Fruit fly (Drosophila melanogaster) whole organism, embryonic: Measurements from ENCODE around the gene Hsp83.
A peak's percentile ranks its signal among the peaks of the same experiment; 100 is the strongest.

Experiments
- Asciz ChIP-seq: fragments of 200-800 bp; sonication (Bioruptor generic); optimal IDR thresholded peaks from 2 replicates; lab custom pipeline; 2017; ENCODE audit warnings: missing biosample characterization, mild to moderate bottlenecking, missing genetic modification characterization, missing genetic modification reagents
- Bteb2 ChIP-seq: fragments of 200-800 bp; sonication (Bioruptor generic); optimal IDR thresholded peaks from 2 replicates; lab custom pipeline; 2016; ENCODE audit warnings: missing biosample characterization, missing genetic modification characterization
- CG13123 ChIP-seq: fragments of 200-800 bp; sonication (Bioruptor generic); optimal IDR thresholded peaks from 2 replicates; lab custom pipeline; 2016; ENCODE audit warnings: missing biosample characterization, missing genetic modification characterization
- CG13296 ChIP-seq: fragments of 200-800 bp; sonication (Bioruptor generic); optimal IDR thresholded peaks from 3 replicates; lab custom pipeline; 2018; ENCODE audit warnings: missing biosample characterization, mild to moderate bottlenecking, missing genetic modification characterization
- CG18011 ChIP-seq: fragments of 200-800 bp; sonication (Bioruptor generic); optimal IDR thresholded peaks from 2 replicates; lab custom pipeline; 2017; ENCODE audit warnings: missing biosample characterization, missing genetic modification characterization, mild to moderate bottlenecking, moderate library complexity, missing genotype
- CG18599 ChIP-seq: fragments of 200-800 bp; sonication (Bioruptor generic); optimal IDR thresholded peaks from 3 replicates; lab custom pipeline; 2017; ENCODE audit warnings: missing biosample characterization, missing genetic modification characterization, mild to moderate bottlenecking, moderate library complexity, missing genetic modification reagents
- CG34422 ChIP-seq: fragments of 200-800 bp; sonication (Bioruptor generic); IDR thresholded peaks from 3 replicates; pipeline ENCODE4 v1.3.6; 2022; ENCODE audit warnings: missing biosample characterization, missing genetic modification characterization
- CG42726 ChIP-seq: fragments of 200-800 bp; sonication (Bioruptor generic); IDR thresholded peaks from 2 replicates; pipeline ENCODE4 v1.3.6; 2022; ENCODE audit warnings: missing biosample characterization, missing genetic modification characterization; ENCODE audit not compliant: partially characterized antibody
- CG4404 ChIP-seq: fragments of 200-800 bp; sonication (Bioruptor generic); IDR thresholded peaks from 2 replicates; pipeline ENCODE4 v1.3.6; 2022; ENCODE audit warnings: missing biosample characterization, missing genetic modification characterization
- CG6272 ChIP-seq: fragments of 200-800 bp; sonication (Bioruptor generic); IDR thresholded peaks from 2 replicates; pipeline ENCODE4 v1.3.6; 2022; ENCODE audit warnings: missing biosample characterization, missing genetic modification characterization
- CG7372 ChIP-seq: fragments of 200-800 bp; sonication (Bioruptor generic); IDR thresholded peaks from 2 replicates; pipeline ENCODE4 v1.3.6; 2022; ENCODE audit warnings: missing biosample characterization, missing genetic modification characterization
- CG7963 ChIP-seq: fragments of 200-800 bp; sonication (Bioruptor generic); IDR thresholded peaks from 3 replicates; pipeline ENCODE4 v1.3.6; 2022; ENCODE audit warnings: missing biosample characterization, missing genetic modification characterization; ENCODE audit not compliant: partially characterized antibody
- CG8089 ChIP-seq: fragments of 200-800 bp; sonication (Bioruptor generic); optimal IDR thresholded peaks from 3 replicates; lab custom pipeline; 2016; ENCODE audit warnings: missing biosample characterization, missing genetic modification characterization
- CG8924 ChIP-seq: fragments of 200-800 bp; optimal IDR thresholded peaks from 3 replicates; lab custom pipeline; 2019; ENCODE audit warnings: missing biosample characterization, mild to moderate bottlenecking, missing genetic modification characterization, moderate library complexity
- CTCF ChIP-seq: fragments of 200-800 bp; sonication (Bioruptor generic); optimal IDR thresholded peaks from 2 replicates; lab custom pipeline; 2017; ENCODE audit warnings: missing biosample characterization, mild to moderate bottlenecking, missing genetic modification characterization, moderate library complexity
- Deaf1 ChIP-seq: fragments of 200-800 bp; optimal IDR thresholded peaks from 3 replicates; lab custom pipeline; 2019; ENCODE audit warnings: missing biosample characterization, mild to moderate bottlenecking, missing genetic modification characterization, moderate library complexity
- Fer2 ChIP-seq: fragments of 200-800 bp; sonication (Bioruptor generic); optimal IDR thresholded peaks from 2 replicates; lab custom pipeline; 2018; ENCODE audit warnings: missing biosample characterization, mild to moderate bottlenecking, missing genetic modification characterization, moderate library complexity
- HmgD ChIP-seq: fragments of 200-800 bp; sonication (Bioruptor generic); optimal IDR thresholded peaks from 3 replicates; lab custom pipeline; 2016; ENCODE audit warnings: missing biosample characterization, missing genetic modification characterization
- Hmr ChIP-seq: fragments of 200-800 bp; sonication (Bioruptor generic); optimal IDR thresholded peaks from 3 replicates; lab custom pipeline; 2017; ENCODE audit warnings: mild to moderate bottlenecking, missing biosample characterization, missing genetic modification reagents, missing genetic modification characterization
- Kr ChIP-seq: fragments of 200-800 bp; sonication (Bioruptor generic); optimal IDR thresholded peaks from 2 replicates; lab custom pipeline; 2017; ENCODE audit warnings: missing biosample characterization, mild to moderate bottlenecking, missing genetic modification characterization
- Max ChIP-seq: fragments of 200-800 bp; sonication (Bioruptor generic); optimal IDR thresholded peaks from 2 replicates; lab custom pipeline; 2016; ENCODE audit warnings: missing biosample characterization, mild to moderate bottlenecking, missing genetic modification characterization
- Mrtf ChIP-seq: fragments of 200-800 bp; sonication (Bioruptor generic); IDR thresholded peaks from 3 replicates; pipeline ENCODE4 v1.3.6; 2022; ENCODE audit warnings: missing biosample characterization, missing genetic modification characterization
- Neu2 ChIP-seq: fragments of 200-800 bp; sonication (Bioruptor generic); optimal IDR thresholded peaks from 3 replicates; lab custom pipeline; 2016; ENCODE audit warnings: missing biosample characterization, missing genetic modification characterization, borderline replicate concordance
- Opbp ChIP-seq: fragments of 200-800 bp; sonication (Bioruptor generic); IDR thresholded peaks from 3 replicates; pipeline ENCODE4 v1.3.6; 2022; ENCODE audit warnings: missing biosample characterization, missing genetic modification characterization; ENCODE audit not compliant: partially characterized antibody
- Sox102F ChIP-seq: fragments of 200-800 bp; sonication (Bioruptor generic); optimal IDR thresholded peaks from 2 replicates; lab custom pipeline; 2018; ENCODE audit warnings: missing biosample characterization, mild to moderate bottlenecking, missing genetic modification characterization, moderate library complexity
- Trl ChIP-seq, 3 experiments: fragments of >200 bp in 2 of 3; fragments of 200-800 bp in 1 of 3; sonication (Bioruptor generic) in 1 of 3; optimal IDR thresholded peaks; 2 replicates in 1 of 3; 3 replicates in 2 of 3; lab custom pipeline; 2016 to 2017; ENCODE audit warnings: missing biosample characterization in 1 of 3, missing genetic modification characterization in 1 of 3
- YL-1 ChIP-seq: fragments of 200-800 bp; sonication (Bioruptor generic); optimal IDR thresholded peaks from 3 replicates; lab custom pipeline; 2017; ENCODE audit warnings: missing biosample characterization, mild to moderate bottlenecking, missing genetic modification characterization
- ara ChIP-seq: fragments of 200-800 bp; sonication (Bioruptor generic); IDR thresholded peaks from 2 replicates; pipeline ENCODE4 v1.3.6; 2022; ENCODE audit warnings: missing biosample characterization, missing genetic modification characterization
- bsh ChIP-seq, 2 experiments: fragments of 200-800 bp; sonication (Bioruptor generic); optimal IDR thresholded peaks; 2 replicates each; lab custom pipeline; 2017 to 2018; ENCODE audit warnings: mild to moderate bottlenecking in 2 of 2, missing biosample characterization in 2 of 2, missing genetic modification characterization in 2 of 2, moderate library complexity in 1 of 2
- danr ChIP-seq: fragments of 200-800 bp; sonication (Bioruptor generic); IDR thresholded peaks from 2 replicates; pipeline ENCODE4 v1.3.6; 2022; ENCODE audit warnings: missing biosample characterization, missing genetic modification characterization
- ewg ChIP-seq: fragments of 200-800 bp; sonication (Bioruptor generic); optimal IDR thresholded peaks from 3 replicates; lab custom pipeline; 2017; ENCODE audit warnings: mild to moderate bottlenecking, missing biosample characterization, missing genetic modification reagents, missing genetic modification characterization
- fd3F ChIP-seq: fragments of 200-800 bp; sonication (Bioruptor generic); optimal IDR thresholded peaks from 2 replicates; lab custom pipeline; 2018; ENCODE audit warnings: missing biosample characterization, mild to moderate bottlenecking, missing genetic modification characterization, moderate library complexity
- hb ChIP-seq: fragments of 200-800 bp; sonication (Bioruptor generic); IDR thresholded peaks from 3 replicates; pipeline ENCODE4 v1.3.6; 2022; ENCODE audit warnings: missing biosample characterization, missing genetic modification characterization; ENCODE audit not compliant: partially characterized antibody
- insv ChIP-seq, 2 experiments: fragments of 200-800 bp; sonication (Bioruptor generic); optimal IDR thresholded peaks; 3 replicates each; lab custom pipeline; 2016 to 2018; ENCODE audit warnings: missing biosample characterization in 2 of 2, missing genetic modification characterization in 2 of 2
- kah ChIP-seq: fragments of 200-800 bp; sonication (Bioruptor generic); optimal IDR thresholded peaks from 2 replicates; lab custom pipeline; 2018; ENCODE audit warnings: missing biosample characterization, mild to moderate bottlenecking, missing genetic modification characterization
- knrl ChIP-seq: fragments of 200-800 bp; sonication (Bioruptor generic); IDR thresholded peaks from 3 replicates; pipeline ENCODE4 v1.3.6; 2022; ENCODE audit warnings: missing biosample characterization, missing genetic modification characterization; ENCODE audit not compliant: partially characterized antibody
- pita ChIP-seq: fragments of 200-800 bp; sonication (Bioruptor generic); optimal IDR thresholded peaks from 2 replicates; lab custom pipeline; 2017; ENCODE audit warnings: missing biosample characterization, mild to moderate bottlenecking, missing genetic modification characterization
- psq ChIP-seq: fragments of 200-800 bp; sonication (Bioruptor generic); optimal IDR thresholded peaks from 2 replicates; lab custom pipeline; 2017; ENCODE audit warnings: missing biosample characterization, missing genetic modification characterization
- sens ChIP-seq: fragments of 200-800 bp; sonication (Bioruptor generic); peaks from one replicate; lab custom pipeline; 2016; ENCODE audit warnings: missing biosample characterization, missing genetic modification characterization
- sna ChIP-seq: fragments of 200-800 bp; sonication (Bioruptor generic); IDR thresholded peaks from 2 replicates; pipeline ENCODE4 v1.3.6; 2022; ENCODE audit warnings: missing biosample characterization, missing genetic modification characterization; ENCODE audit not compliant: partially characterized antibody
- stwl ChIP-seq: fragments of 200-800 bp; sonication (Bioruptor generic); optimal IDR thresholded peaks from 3 replicates; lab custom pipeline; 2018; ENCODE audit warnings: missing biosample characterization, mild to moderate bottlenecking, missing genetic modification characterization, moderate library complexity
- tna ChIP-seq: fragments of 200-800 bp; sonication (Bioruptor generic); IDR thresholded peaks from 2 replicates; pipeline ENCODE4 v1.3.6; 2022; ENCODE audit warnings: missing biosample characterization, missing genetic modification characterization; ENCODE audit not compliant: partially characterized antibody
- unc-4 ChIP-seq: fragments of 200-800 bp; sonication (Bioruptor generic); IDR thresholded peaks from 2 replicates; pipeline ENCODE4 v1.3.6; 2022; ENCODE audit warnings: missing biosample characterization, missing genetic modification characterization; ENCODE audit not compliant: partially characterized antibody
- zfh1 ChIP-seq: fragments of 200-800 bp; sonication (Bioruptor generic); IDR thresholded peaks from 3 replicates; pipeline ENCODE4 v1.3.6; 2022; ENCODE audit warnings: missing biosample characterization, missing genetic modification characterization

Hsp83 gene

dm6 chr3L:3172445-3172844 lies 20.3 kb upstream of the Hsp83 start, which contains the start of gene CG14963:
TSS of gene CG14963 (minus strand) at chr3L:3172545.
- TF ChIP-seq Deaf1 (tag; lab: Kevin White, UChicago): no peak
- no peak for TF ChIP-seq Neu2 (GFP tag; lab: Kevin White, UChicago)
- TF ChIP-seq CG13296: no peak
- TF ChIP-seq sens (GFP tag; lab: Kevin White, UChicago): no peak
- no peak for TF ChIP-seq CTCF (GFP tag; lab: Kevin White, UChicago)
- TF ChIP-seq Mrtf (GFP tag; lab: Robert Waterston, UW): no peak
- no peak for TF ChIP-seq Asciz (GFP tag; lab: Kevin White, UChicago)

dm6 chr3L:3177872-3178271 lies 14.9 kb upstream of the Hsp83 start:
- 0 out of 3 replicates have a peak, but pooled peaks have one; percentile 7 for TF ChIP-seq CG34422 (GFP tag; lab: Robert Waterston, UW)
- no peak for TF ChIP-seq danr (GFP tag; lab: Robert Waterston, UW)
- TF ChIP-seq kah (GFP tag; lab: Kevin White, UChicago): peak; percentile 92
- TF ChIP-seq pita (GFP tag; lab: Kevin White, UChicago): no peak
- no peak for TF ChIP-seq CG4404 (GFP tag; lab: Robert Waterston, UW)

- TF ChIP-seq zfh1 (GFP tag; lab: Robert Waterston, UW) (peak; percentile 16; the same call in 1 of the 3 replicates), CG13123 (GFP tag; lab: Kevin White, UChicago) (no peak), Max (GFP tag; lab: Kevin White, UChicago) (peak; percentile 43), CG7963 (0 out of 3 replicates have a peak, but pooled peaks have one; percentile 43), Hmr (GFP tag; lab: Kevin White, UChicago) (peak; percentile 59), CG7372 (GFP tag; lab: Robert Waterston, UW) (0 out of 2 replicates have a peak, but pooled peaks have one; percentile 11), CG18599 (peak; percentile 44), ewg (peak; percentile 10), Fer2 (tag; lab: Kevin White, UChicago) (peak; percentile 24), unc-4 (GFP tag; lab: Robert Waterston, UW) (peak; percentile 87), Trl (optimal IDR thresholded peaks at IDR 0.05; lab: Kevin White, UChicago) (peak in 1 of 2 experiments; percentile 22), Trl (GFP tag; optimal IDR thresholded peaks at IDR 0.05; lab: Kevin White, UChicago) (peak; percentile 77), CG6272 (peak; percentile 41; the same call in 1 of the 2 replicates), CTCF (GFP tag; lab: Kevin White, UChicago) (no peak), insv (GFP tag; optimal IDR thresholded peaks at IDR 0.05; lab: Kevin White, UChicago) (no peak), knrl (GFP tag; lab: Robert Waterston, UW) (peak; percentile 88), tna (GFP tag; lab: Robert Waterston, UW) (peak; percentile 43; the same call in 1 of the 2 replicates), CG8924 (tag; lab: Kevin White, UChicago) (peak; percentile 46), YL-1 (GFP tag; lab: Kevin White, UChicago) (peak; percentile 19), bsh (GFP tag; optimal IDR thresholded peaks at IDR 0.05; lab: Kevin White, UChicago) (peak in 1 of 2 experiments; percentile 41), psq (GFP tag; lab: Kevin White, UChicago) (no peak), CG42726 (GFP tag; lab: Robert Waterston, UW) (0 out of 2 replicates have a peak, but pooled peaks have one; percentile 49), hb (GFP tag; lab: Robert Waterston, UW) (peak; percentile 76; the same call in 2 of the 3 replicates), Sox102F (GFP tag; lab: Kevin White, UChicago) (no peak), HmgD (GFP tag; lab: Kevin White, UChicago) (peak; percentile 95), Opbp (GFP tag; lab: Robert Waterston, UW) (peak; percentile 71), sna (GFP tag; lab: Robert Waterston, UW) (peak; percentile 88), CG18011 (GFP tag; lab: Kevin White, UChicago) (peak; percentile 65), Bteb2 (GFP tag; lab: Kevin White, UChicago) (peak; percentile 69), Kr (GFP tag; lab: Kevin White, UChicago) (no peak), ara (peak; percentile 30; the same call in 1 of the 2 replicates), fd3F (GFP tag; lab: Kevin White, UChicago) (peak; percentile 43), stwl (tag; lab: Kevin White, UChicago) (peak; percentile 33), CG8089 (peak; percentile 64)
These were observed 14.2 kb upstream of the Hsp83 start, which contains the start of the genes MnM and Girdin for dm6 chr3L:3178530-3179096. TSS of gene MnM (minus strand) at chr3L:3178580. TSS of gene Girdin (plus strand) at chr3L:3178930.
